Worm (Caenorhabditis elegans) whole organism, L4/young adult: Measurements from ENCODE around the gene unc-85.

Experiments used
- W03F9.2 ChIP-seq: fragments of 150-350 bp; optimal IDR thresholded peaks from 2 replicates; lab custom pipeline; 2014; ENCODE audit warnings: missing biosample characterization, missing genetic modification characterization
- him-1 ChIP-seq: sonication (generic microtip); optimal IDR thresholded peaks from 2 replicates; lab custom pipeline; 2016; ENCODE audit warnings: missing genotype, missing genetic modification reagents, missing genetic modification characterization, missing compliant biosample characterization

DNA sequence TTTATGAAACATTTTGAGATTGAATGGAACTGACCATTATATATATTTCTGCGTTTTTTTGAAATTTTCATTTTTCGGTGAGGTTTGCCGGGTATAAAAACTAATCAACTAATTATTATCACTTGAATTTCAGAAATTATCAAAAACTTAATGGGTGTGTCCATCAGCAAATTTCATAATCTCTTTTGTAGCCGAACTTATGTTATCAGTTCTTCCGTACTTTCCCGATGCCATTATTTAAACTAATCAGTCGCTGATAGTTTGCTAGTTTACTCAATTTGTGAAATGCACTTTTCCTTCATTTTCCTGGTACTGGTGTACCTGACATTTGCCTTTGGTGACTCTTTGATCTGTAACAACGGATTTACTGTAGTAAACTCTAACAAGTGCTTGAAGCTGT is 27.7 kb upstream of the unc-85 start:
- TF ChIP-seq W03F9.2 (tag; lab: Kevin White, UChicago) (no peak), him-1 (no peak)
